Worm (Caenorhabditis elegans): ENCODE measurements around the gene ZC116.5.

ZC116.5 gene

ce11 chrV:12608857-12609256, at the start of gene ZC116.5:
ZC116.5 (minus strand) TSS chrV:12608957.
- TF ChIP-seq ztf-4 (tag; optimal IDR thresholded peaks at IDR 0.05) (no peak), unc-39 (tag; optimal IDR thresholded peaks at IDR 0.05) (no peak), unc-62 (GFP tag; optimal IDR thresholded peaks at IDR 0.05) (no peak), mdl-1 (tag; optimal IDR thresholded peaks at IDR 0.05) (no peak), ztf-1 (GFP tag; conservative IDR thresholded peaks at IDR 0.05) (no peak), nhr-25 (tag; optimal IDR thresholded peaks at IDR 0.05) (no peak), blmp-1 (tag; optimal IDR thresholded peaks at IDR 0.05; ENCODE audit: insufficient read depth) (no peak), ceh-82 (tag; optimal IDR thresholded peaks at IDR 0.05) (no peak), lin-39 (tag; optimal IDR thresholded peaks at IDR 0.05) (no peak), nhr-11 (tag; optimal IDR thresholded peaks at IDR 0.05) (no peak), mab-5 (tag; optimal IDR thresholded peaks at IDR 0.05) (no peak), aly-2 (tag; optimal IDR thresholded peaks at IDR 0.05) (no peak), lin-13 (GFP tag; optimal IDR thresholded peaks at IDR 0.05) (no peak), Y55F3AM.14 (GFP tag; optimal IDR thresholded peaks at IDR 0.05) (no peak), lsy-2 (tag; optimal IDR thresholded peaks at IDR 0.05) (no peak), mbf-1 (tag; optimal IDR thresholded peaks at IDR 0.05) (no peak), peb-1 (tag; optimal IDR thresholded peaks at IDR 0.05) (no peak), snpc-4 (tag; optimal IDR thresholded peaks at IDR 0.05) (no peak), alr-1 (tag; optimal IDR thresholded peaks at IDR 0.05) (no peak), F13H6.1 (tag; optimal IDR thresholded peaks at IDR 0.05) (no peak)

- no peak for TF ChIP-seq nhr-77 (tag; optimal IDR thresholded peaks at IDR 0.05)
These were observed 49.4 kb upstream of the ZC116.5 start, which contains the start of gene W05B10.6 for ce11 chrV:12658142-12658541. W05B10.6 (minus strand) TSS chrV:12658242.

ce11 chrV:12649636-12650035, 40.9 kb upstream of the ZC116.5 start, which contains the start of gene lin-25:
lin-25 (plus strand) TSS chrV:12649925.
- TF ChIP-seq ztf-1 (GFP tag; conservative IDR thresholded peaks at IDR 0.05) (no peak), unc-62 (GFP tag; optimal IDR thresholded peaks at IDR 0.05) (no peak), mdl-1 (tag; optimal IDR thresholded peaks at IDR 0.05) (no peak), lin-11 (tag; optimal IDR thresholded peaks at IDR 0.05) (no peak), nhr-12 (tag; optimal IDR thresholded peaks at IDR 0.05) (no peak), C34F6.9 (tag; optimal IDR thresholded peaks at IDR 0.05) (peak; percentile 44), ama-1 (optimal IDR thresholded peaks at IDR 0.05) (no peak), zag-1 (tag; optimal IDR thresholded peaks at IDR 0.05) (peak; percentile 25), nhr-11 (tag; optimal IDR thresholded peaks at IDR 0.05) (no peak), unc-55 (GFP tag; optimal IDR thresholded peaks at IDR 0.05) (peak; percentile 60), aly-2 (tag; optimal IDR thresholded peaks at IDR 0.05) (no peak), crh-2 (tag; optimal IDR thresholded peaks at IDR 0.05) (no peak), lin-13 (GFP tag; optimal IDR thresholded peaks at IDR 0.05) (no peak), nhr-129 (tag; optimal IDR thresholded peaks at IDR 0.05) (peak; percentile 54), fos-1 (tag; optimal IDR thresholded peaks at IDR 0.05) (peak; percentile 46), lin-39 (tag; optimal IDR thresholded peaks at IDR 0.05) (no peak), unc-39 (tag; optimal IDR thresholded peaks at IDR 0.05) (no peak), nhr-23 (tag; optimal IDR thresholded peaks at IDR 0.05) (no peak), elt-3 (tag; optimal IDR thresholded peaks at IDR 0.05) (no peak), mab-5 (tag; optimal IDR thresholded peaks at IDR 0.05) (no peak), skn-1 (tag; optimal IDR thresholded peaks at IDR 0.05) (no peak), ceh-16 (tag; optimal IDR thresholded peaks at IDR 0.05) (no peak), dmd-4 (tag; optimal IDR thresholded peaks at IDR 0.05) (no peak), sem-4 (tag; optimal IDR thresholded peaks at IDR 0.05) (no peak), alr-1 (tag; optimal IDR thresholded peaks at IDR 0.05) (no peak), sma-3 (GFP tag; optimal IDR thresholded peaks at IDR 0.05) (no peak), nhr-237 (tag; optimal IDR thresholded peaks at IDR 0.05) (no peak), ZK546.5 (tag; optimal IDR thresholded peaks at IDR 0.05) (no peak), mbf-1 (tag; optimal IDR thresholded peaks at IDR 0.05) (no peak), ztf-4 (tag; optimal IDR thresholded peaks at IDR 0.05) (no peak), nhr-6 (tag; optimal IDR thresholded peaks at IDR 0.05) (no peak), blmp-1 (tag; optimal IDR thresholded peaks at IDR 0.05; ENCODE audit: insufficient read depth) (no peak), elt-1 (tag; optimal IDR thresholded peaks at IDR 0.05) (no peak), R02D3.7 (tag; optimal IDR thresholded peaks at IDR 0.05) (no peak), F13H6.1 (tag; optimal IDR thresholded peaks at IDR 0.05) (no peak), nhr-25 (tag; optimal IDR thresholded peaks at IDR 0.05) (no peak), lsy-2 (tag; optimal IDR thresholded peaks at IDR 0.05) (peak in 1 of 2 experiments; percentile 59), ceh-82 (tag; optimal IDR thresholded peaks at IDR 0.05) (no peak), snpc-4 (tag; optimal IDR thresholded peaks at IDR 0.05) (peak; percentile 20), sma-9 (GFP tag; optimal IDR thresholded peaks at IDR 0.05) (no peak), sma-9 (tag; optimal IDR thresholded peaks at IDR 0.05) (no peak)

All from whole organism, L2 larva.